Worm (Caenorhabditis elegans) whole organism, L2 larva: ENCODE measurements around the gene lips-11.

Experiments used
- F13H6.1 ChIP-seq: sonication (generic microtip); optimal IDR thresholded peaks from 2 replicates; lab custom pipeline; 2016; ENCODE audit warnings: missing genetic modification characterization, missing compliant biosample characterization
- aly-2 ChIP-seq: fragments of 150-350 bp; optimal IDR thresholded peaks from 2 replicates; lab custom pipeline; 2014; ENCODE audit warnings: missing biosample characterization, missing genetic modification characterization
- blmp-1 ChIP-seq: sonication (generic microtip); optimal IDR thresholded peaks from 2 replicates; lab custom pipeline; 2017; ENCODE audit warnings: missing genetic modification characterization, mild to moderate bottlenecking, missing compliant biosample characterization, antibody characterized with exemption, moderate library complexity; ENCODE audit not compliant: insufficient read depth
- nhr-21 ChIP-seq: fragments of 150-350 bp; optimal IDR thresholded peaks from 2 replicates; lab custom pipeline; 2014; ENCODE audit warnings: missing biosample characterization, missing genetic modification characterization
- nhr-6 ChIP-seq: fragments of 150-350 bp; optimal IDR thresholded peaks from 2 replicates; lab custom pipeline; 2014; ENCODE audit warnings: missing biosample characterization, missing genetic modification characterization
- sma-9 ChIP-seq, 2 experiments: fragments of 150-350 bp in 1 of 2; sonication (generic microtip) in 1 of 2; optimal IDR thresholded peaks; 2 replicates each; lab custom pipeline; 2014 to 2016; ENCODE audit warnings: missing genetic modification characterization in 2 of 2, mild to moderate bottlenecking in 1 of 2, missing biosample characterization in 1 of 2, missing compliant biosample characterization in 1 of 2, missing genetic modification reagents in 1 of 2, moderate library complexity in 1 of 2
- snpc-4 ChIP-seq: fragments of 150-350 bp; optimal IDR thresholded peaks from 2 replicates; lab custom pipeline; 2014; ENCODE audit warnings: missing biosample characterization, missing genetic modification characterization
- unc-39 ChIP-seq: fragments of 150-350 bp; optimal IDR thresholded peaks from 2 replicates; lab custom pipeline; 2014; ENCODE audit warnings: missing biosample characterization, missing genetic modification characterization

DNA sequence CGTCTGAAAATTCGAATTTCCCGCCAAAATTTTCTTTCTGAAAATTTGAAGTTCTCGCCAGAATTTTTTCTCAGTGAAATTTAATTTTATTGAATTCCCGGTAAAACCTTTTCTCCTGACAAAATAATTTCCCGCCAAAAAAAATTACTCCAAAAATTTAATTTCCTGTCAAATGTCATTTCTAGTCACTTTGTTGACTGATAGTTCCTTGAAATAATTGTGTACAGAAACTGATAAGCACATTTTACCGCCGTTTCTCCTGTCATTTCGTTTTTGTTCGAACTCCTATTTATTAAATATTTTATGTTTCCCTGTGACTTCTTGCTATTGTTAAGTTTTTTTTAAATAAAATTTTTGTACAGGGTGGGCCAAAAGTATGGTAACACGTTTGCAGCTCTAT is 46.9 kb downstream of the lips-11 start:
- TF ChIP-seq aly-2 (tag; lab: Kevin White, UChicago), result no peak
- no peak for TF ChIP-seq nhr-6 (tag; lab: Kevin White, UChicago)
- no peak for TF ChIP-seq blmp-1
- TF ChIP-seq snpc-4 (tag; lab: Kevin White, UChicago), result no peak
- TF ChIP-seq unc-39, result no peak
- TF ChIP-seq F13H6.1 (tag; lab: Kevin White, UChicago), result no peak
- TF ChIP-seq sma-9 (GFP tag; optimal IDR thresholded peaks at IDR 0.05; lab: Kevin White, UChicago), result no peak
- no peak for TF ChIP-seq sma-9 (tag; optimal IDR thresholded peaks at IDR 0.05; lab: Kevin White, UChicago)
- TF ChIP-seq nhr-21 (tag; lab: Kevin White, UChicago), result no peak
